Fruit fly (Drosophila melanogaster) whole organism, embryonic: Measurements from ENCODE around the gene fry.
A peak's percentile ranks its signal among the peaks of the same experiment; 100 is the strongest.

Experiments
- Ada2b ChIP-seq: fragments of 200-800 bp; sonication (Bioruptor generic); IDR thresholded peaks from 2 replicates; pipeline ENCODE4 v1.3.6; 2022; ENCODE audit warnings: missing biosample characterization, missing genetic modification characterization
- Adf1 ChIP-seq: fragments of 200-800 bp; sonication (Bioruptor generic); IDR thresholded peaks from 2 replicates; pipeline ENCODE4 v1.3.6; 2022; ENCODE audit warnings: missing biosample characterization, missing genetic modification characterization
- Asciz ChIP-seq: fragments of 200-800 bp; sonication (Bioruptor generic); optimal IDR thresholded peaks from 2 replicates; lab custom pipeline; 2017; ENCODE audit warnings: missing biosample characterization, mild to moderate bottlenecking, missing genetic modification characterization, missing genetic modification reagents
- Bgb ChIP-seq: fragments of 200-800 bp; sonication (Bioruptor generic); IDR thresholded peaks from 2 replicates; pipeline ENCODE4 v1.3.6; 2022; ENCODE audit warnings: missing biosample characterization, missing genetic modification characterization; ENCODE audit not compliant: partially characterized antibody
- CG14965 ChIP-seq: fragments of 200-800 bp; sonication (Bioruptor generic); optimal IDR thresholded peaks from 2 replicates; lab custom pipeline; 2016; ENCODE audit warnings: missing biosample characterization, missing genetic modification characterization, borderline replicate concordance
- CG15073 ChIP-seq: fragments of 200-800 bp; sonication (Bioruptor generic); optimal IDR thresholded peaks from 2 replicates; lab custom pipeline; 2016; ENCODE audit warnings: missing biosample characterization, missing genetic modification characterization
- CG15269 ChIP-seq: fragments of 200-800 bp; sonication (Bioruptor generic); optimal IDR thresholded peaks from 2 replicates; lab custom pipeline; 2018; ENCODE audit warnings: missing biosample characterization, mild to moderate bottlenecking, missing genetic modification characterization, moderate library complexity
- CG30020 ChIP-seq: fragments of 200-800 bp; optimal IDR thresholded peaks from 2 replicates; lab custom pipeline; 2019; ENCODE audit warnings: missing biosample characterization, mild to moderate bottlenecking, missing genetic modification characterization, moderate library complexity
- CG31224 ChIP-seq: fragments of 200-800 bp; sonication (Bioruptor generic); IDR thresholded peaks from 2 replicates; pipeline ENCODE4 v1.3.6; 2022; ENCODE audit warnings: missing biosample characterization, missing genetic modification characterization
- CG3407 ChIP-seq: fragments of 200-800 bp; sonication (Bioruptor generic); optimal IDR thresholded peaks from 2 replicates; lab custom pipeline; 2018; ENCODE audit warnings: missing biosample characterization, mild to moderate bottlenecking, missing genetic modification characterization
- CG34422 ChIP-seq: fragments of 200-800 bp; sonication (Bioruptor generic); IDR thresholded peaks from 3 replicates; pipeline ENCODE4 v1.3.6; 2022; ENCODE audit warnings: missing biosample characterization, missing genetic modification characterization
- CG4328 ChIP-seq: fragments of 200-800 bp; sonication (Bioruptor generic); optimal IDR thresholded peaks from 3 replicates; lab custom pipeline; 2017; ENCODE audit warnings: missing biosample characterization, missing genetic modification reagents, missing genetic modification characterization
- CG4360 ChIP-seq: fragments of 200-800 bp; sonication (Bioruptor generic); IDR thresholded peaks from 2 replicates; pipeline ENCODE4 v1.3.6; 2022; ENCODE audit warnings: missing biosample characterization, missing genetic modification characterization
- Camta ChIP-seq: fragments of 200-800 bp; sonication (Bioruptor generic); optimal IDR thresholded peaks from 2 replicates; lab custom pipeline; 2016; ENCODE audit warnings: missing biosample characterization, missing genetic modification characterization
- CrebB ChIP-seq: fragments of 200-800 bp; sonication (Bioruptor generic); optimal IDR thresholded peaks from 3 replicates; lab custom pipeline; 2018; ENCODE audit warnings: missing biosample characterization, mild to moderate bottlenecking, missing genetic modification characterization
- Dbx ChIP-seq: fragments of 200-800 bp; sonication (Bioruptor generic); IDR thresholded peaks from 3 replicates; pipeline ENCODE4 v1.3.6; 2022; ENCODE audit warnings: missing biosample characterization, missing genetic modification characterization
- Dip2 ChIP-seq: fragments of 200-800 bp; sonication (Bioruptor generic); IDR thresholded peaks from 2 replicates; pipeline ENCODE4 v1.3.6; 2022; ENCODE audit warnings: missing biosample characterization, missing genetic modification characterization
- Gsc ChIP-seq: fragments of 200-800 bp; sonication (Bioruptor generic); IDR thresholded peaks from 2 replicates; pipeline ENCODE4 v1.3.6; 2022; ENCODE audit warnings: missing biosample characterization, missing genetic modification characterization
- HmgZ ChIP-seq: fragments of 200-800 bp; sonication (Bioruptor generic); optimal IDR thresholded peaks from 2 replicates; lab custom pipeline; 2018; ENCODE audit warnings: missing biosample characterization, mild to moderate bottlenecking, missing genetic modification characterization
- Lim3 ChIP-seq: fragments of 200-800 bp; sonication (Bioruptor generic); IDR thresholded peaks from 2 replicates; pipeline ENCODE4 v1.3.6; 2022; ENCODE audit warnings: missing biosample characterization, missing genetic modification characterization
- Lpt ChIP-seq: fragments of >200 bp; optimal IDR thresholded peaks from 2 replicates; lab custom pipeline; 2018; ENCODE audit warnings: missing biosample characterization, missing genetic modification characterization
- Nf-YA ChIP-seq: fragments of 200-800 bp; sonication (Bioruptor generic); IDR thresholded peaks from 2 replicates; pipeline ENCODE4 v1.3.6; 2022; ENCODE audit warnings: missing biosample characterization, missing genetic modification characterization
- Pdp1 ChIP-seq, 2 experiments: fragments of 200-800 bp; sonication (Bioruptor generic); optimal IDR thresholded peaks; 3 replicates each; lab custom pipeline; 2016; ENCODE audit warnings: missing biosample characterization in 2 of 2, missing genetic modification characterization in 2 of 2, mild to moderate bottlenecking in 1 of 2, moderate library complexity in 1 of 2
- Six4 ChIP-seq: fragments of 200-800 bp; sonication (Bioruptor generic); optimal IDR thresholded peaks from 2 replicates; lab custom pipeline; 2016; ENCODE audit warnings: missing biosample characterization, missing genetic modification characterization
- Vsx1 ChIP-seq: fragments of 200-800 bp; sonication (Bioruptor generic); optimal IDR thresholded peaks from 2 replicates; lab custom pipeline; 2017; ENCODE audit warnings: missing biosample characterization, mild to moderate bottlenecking, missing genetic modification characterization, missing genetic modification reagents
- da ChIP-seq: fragments of 200-800 bp; sonication (Bioruptor generic); optimal IDR thresholded peaks from 2 replicates; lab custom pipeline; 2016; ENCODE audit warnings: missing biosample characterization, missing genetic modification characterization
- dati ChIP-seq: fragments of 200-800 bp; sonication (Bioruptor generic); IDR thresholded peaks from 2 replicates; pipeline ENCODE4 v1.3.6; 2022; ENCODE audit warnings: missing biosample characterization, missing genetic modification characterization
- dysf ChIP-seq: fragments of 200-800 bp; sonication (Bioruptor generic); IDR thresholded peaks from 3 replicates; pipeline ENCODE4 v1.3.6; 2022; ENCODE audit warnings: missing biosample characterization, missing genetic modification characterization
- ewg ChIP-seq: fragments of 200-800 bp; sonication (Bioruptor generic); optimal IDR thresholded peaks from 3 replicates; lab custom pipeline; 2017; ENCODE audit warnings: mild to moderate bottlenecking, missing biosample characterization, missing genetic modification reagents, missing genetic modification characterization
- exex ChIP-seq: fragments of 200-800 bp; sonication (Bioruptor generic); optimal IDR thresholded peaks from 4 replicates; lab custom pipeline; 2018; ENCODE audit warnings: missing biosample characterization, mild to moderate bottlenecking, missing genetic modification characterization, moderate library complexity
- fd102C ChIP-seq: fragments of 200-800 bp; sonication (Bioruptor generic); optimal IDR thresholded peaks from 2 replicates; lab custom pipeline; 2018; ENCODE audit warnings: missing biosample characterization, mild to moderate bottlenecking, missing genetic modification characterization, moderate library complexity
- gcm2 ChIP-seq: fragments of 200-800 bp; sonication (Bioruptor generic); optimal IDR thresholded peaks from 2 replicates; lab custom pipeline; 2016; ENCODE audit warnings: missing biosample characterization, missing genetic modification characterization
- grn ChIP-seq: fragments of 200-800 bp; sonication (Bioruptor generic); optimal IDR thresholded peaks from 3 replicates; lab custom pipeline; 2017; ENCODE audit warnings: missing biosample characterization, missing genetic modification characterization
- kah ChIP-seq: fragments of 200-800 bp; sonication (Bioruptor generic); optimal IDR thresholded peaks from 2 replicates; lab custom pipeline; 2018; ENCODE audit warnings: missing biosample characterization, mild to moderate bottlenecking, missing genetic modification characterization
- otp ChIP-seq: fragments of 200-800 bp; sonication (Bioruptor generic); IDR thresholded peaks from 3 replicates; pipeline ENCODE4, ENCODE4 v1.3.6; 2022; ENCODE audit warnings: missing biosample characterization, missing genetic modification characterization
- pb ChIP-seq: fragments of 200-800 bp; sonication (Bioruptor generic); optimal IDR thresholded peaks from 3 replicates; lab custom pipeline; 2016; ENCODE audit warnings: missing biosample characterization, missing genetic modification characterization
- scrt ChIP-seq: fragments of 200-800 bp; sonication (Bioruptor generic); optimal IDR thresholded peaks from 2 replicates; lab custom pipeline; 2018; ENCODE audit warnings: missing biosample characterization, mild to moderate bottlenecking, missing genetic modification characterization, moderate library complexity
- seq ChIP-seq: fragments of 200-800 bp; sonication (Bioruptor generic); IDR thresholded peaks from 2 replicates; pipeline ENCODE4 v1.3.6; 2022; ENCODE audit warnings: missing biosample characterization, missing genetic modification characterization
- tll ChIP-seq, 2 experiments: fragments of 200-800 bp in 1 of 2; fragments of >200 bp in 1 of 2; sonication (Bioruptor generic) in 1 of 2; optimal IDR thresholded peaks; 2 replicates each; lab custom pipeline; 2017 to 2019; ENCODE audit warnings: missing biosample characterization in 2 of 2, missing genetic modification characterization in 2 of 2, mild to moderate bottlenecking in 1 of 2, moderate library complexity in 1 of 2

Gene fry

DNA sequence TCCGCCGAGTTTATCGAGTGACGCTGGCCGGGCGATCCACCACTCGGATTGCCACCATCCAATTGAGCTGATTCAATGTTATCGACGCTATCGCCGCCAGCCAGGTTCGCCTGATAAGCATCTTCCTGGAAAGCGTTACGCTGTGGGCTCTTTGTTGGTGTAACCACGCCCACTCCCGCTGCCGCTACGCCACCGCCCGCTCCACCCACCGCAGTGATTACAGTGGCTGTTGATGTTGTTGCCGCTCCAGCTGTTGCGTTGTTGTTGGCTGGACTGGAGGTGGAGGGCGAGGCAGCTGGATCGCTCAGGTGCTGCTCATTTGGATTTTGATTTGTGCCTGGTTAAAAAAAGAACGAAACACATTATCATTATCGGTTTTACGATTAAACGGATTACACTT is 7.5 kb downstream of the fry start (continued):
- 0 out of 3 replicates have a peak, but pooled peaks have one; percentile 10 for TF ChIP-seq Dbx
- TF ChIP-seq CrebB = no peak
- TF ChIP-seq otp (GFP tag; lab: Robert Waterston, UW) = no peak
- TF ChIP-seq CG4360 (GFP tag; lab: Robert Waterston, UW) = peak; percentile 54

DNA sequence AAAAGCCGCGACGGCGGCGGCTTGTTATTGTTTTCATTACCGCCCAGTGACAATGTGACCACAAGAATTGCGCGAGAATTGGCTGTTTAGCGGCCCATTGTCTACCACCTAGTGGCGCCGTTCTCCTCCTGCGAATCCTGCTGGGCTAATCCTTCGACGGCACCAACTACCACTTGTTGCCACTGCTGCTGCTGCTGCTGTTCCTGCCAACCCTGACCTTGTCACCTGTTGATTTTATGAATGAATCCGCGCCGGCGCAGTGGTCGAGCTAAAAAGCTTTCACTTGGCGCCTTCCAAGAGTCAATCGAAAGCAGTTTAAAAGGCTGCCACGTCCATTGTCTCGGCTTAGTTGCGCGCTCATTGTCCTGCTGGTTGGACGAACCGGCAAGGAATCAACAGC is 35.1 kb downstream of the fry start, which contains the start of gene CNMaR:
Gene CNMaR (plus strand): TSS at position 348 of the 400 bp plus-strand sequence.
- TF ChIP-seq CG31224 (peak; percentile 78), fd102C (GFP tag; lab: Kevin White, UChicago) (no peak), CG15073 (GFP tag; lab: Kevin White, UChicago) (no peak), kah (GFP tag; lab: Kevin White, UChicago) (peak; percentile 10), Dip2 (GFP tag; lab: Robert Waterston, UW) (no peak), ewg (GFP tag; lab: Kevin White, UChicago) (peak; percentile 85), CG15269 (tag; lab: Kevin White, UChicago) (no peak), Ada2b (GFP tag; lab: Robert Waterston, UW) (no peak), CG34422 (GFP tag; lab: Robert Waterston, UW) (peak; percentile 59; the same call in 1 of the 3 replicates), seq (no peak), Vsx1 (GFP tag; lab: Kevin White, UChicago) (no peak), pb (no peak), dati (GFP tag; lab: Robert Waterston, UW) (no peak), Gsc (GFP tag; lab: Robert Waterston, UW) (no peak), da (GFP tag; lab: Kevin White, UChicago) (no peak), dysf (GFP tag; lab: Robert Waterston, UW) (0 out of 3 replicates have a peak, but pooled peaks have one; percentile 16), CG4328 (GFP tag; lab: Kevin White, UChicago) (no peak), scrt (GFP tag; lab: Kevin White, UChicago) (peak; percentile 100), Lim3 (GFP tag; lab: Robert Waterston, UW) (no peak), Nf-YA (GFP tag; lab: Robert Waterston, UW) (no peak), CG3407 (GFP tag; lab: Kevin White, UChicago) (no peak), CG30020 (tag; lab: Kevin White, UChicago) (no peak), gcm2 (GFP tag; lab: Kevin White, UChicago) (no peak), Camta (no peak), Six4 (no peak)

DNA sequence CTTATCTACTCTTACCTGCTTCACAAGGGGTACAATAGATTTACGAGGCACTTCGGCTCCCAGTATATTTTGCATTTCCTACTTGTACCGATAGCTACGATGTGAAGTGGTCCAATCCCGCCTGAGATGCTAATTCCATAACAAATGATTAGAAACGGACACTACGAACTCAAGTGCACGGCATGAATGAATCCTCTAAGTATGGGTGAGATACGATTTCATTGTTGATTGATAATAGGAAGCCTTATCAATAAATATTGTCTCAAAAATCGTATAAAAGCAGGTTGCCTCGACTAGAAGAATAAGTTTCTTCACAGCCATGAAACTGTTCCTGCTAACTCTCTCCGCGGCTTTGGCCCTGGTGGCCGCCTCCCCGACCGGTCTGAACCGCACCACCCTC is 38.2 kb downstream of the fry start, which contains the start of gene CG18180:
Gene CG18180 (plus strand): TSS at position 301 of the 400 bp plus-strand sequence.
- no peak for TF ChIP-seq Asciz (GFP tag; lab: Kevin White, UChicago)
- TF ChIP-seq CG14965 (GFP tag; lab: Kevin White, UChicago) = no peak
- peak; percentile 10 for TF ChIP-seq exex (tag; lab: Kevin White, UChicago)

DNA sequence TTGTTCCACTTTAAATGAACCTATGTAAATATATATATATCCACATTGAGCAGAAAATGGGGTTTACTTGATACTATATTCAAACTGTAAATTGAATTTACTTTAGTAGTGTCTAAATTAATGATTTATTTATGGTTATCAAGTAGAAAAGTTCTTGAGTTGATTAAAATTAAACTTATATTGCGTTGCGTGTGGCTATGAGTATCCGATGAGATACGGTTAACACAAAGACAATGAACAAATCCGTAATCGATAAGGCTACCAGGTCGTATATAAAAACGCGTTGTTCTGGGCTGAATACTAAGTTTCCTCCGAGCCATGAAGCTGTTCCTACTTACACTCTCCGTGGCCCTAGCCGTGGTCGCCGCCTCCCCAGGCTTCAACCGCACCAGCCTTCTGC is 39.9 kb downstream of the fry start, which contains the start of gene CG18179:
Gene CG18179 (plus strand): TSS at position 301 of the 400 bp plus-strand sequence.
- TF ChIP-seq HmgZ (tag; lab: Kevin White, UChicago) (no peak), tll (GFP tag; optimal IDR thresholded peaks at IDR 0.05; lab: Kevin White, UChicago) (no peak), Bgb (no peak), Lpt (GFP tag; lab: Kevin White, UChicago) (no peak), Pdp1 (GFP tag; optimal IDR thresholded peaks at IDR 0.05; lab: Kevin White, UChicago) (no peak), Adf1 (GFP tag; lab: Robert Waterston, UW) (no peak), grn (GFP tag; lab: Kevin White, UChicago) (no peak)
